Worm (Caenorhabditis elegans): ENCODE measurements around the gene Y17G7B.18.

The Y17G7B.18 gene

ce11 chrII:12080015-12080414, 27.6 kb downstream of the Y17G7B.18 start:
- TF ChIP-seq dpl-1 (GFP tag; optimal IDR thresholded peaks at IDR 0.05): no peak
- no peak for TF ChIP-seq efl-1 (optimal IDR thresholded peaks at IDR 0.05)
- peak in 1 of 2 experiments; percentile 20 for TF ChIP-seq efl-1 (GFP tag; optimal IDR thresholded peaks at IDR 0.05 in 1 of 2)
- TF ChIP-seq lin-15B (tag; optimal IDR thresholded peaks at IDR 0.05): no peak
- TF ChIP-seq elt-2 (tag; optimal IDR thresholded peaks at IDR 0.05): peak; percentile 31

DNA sequence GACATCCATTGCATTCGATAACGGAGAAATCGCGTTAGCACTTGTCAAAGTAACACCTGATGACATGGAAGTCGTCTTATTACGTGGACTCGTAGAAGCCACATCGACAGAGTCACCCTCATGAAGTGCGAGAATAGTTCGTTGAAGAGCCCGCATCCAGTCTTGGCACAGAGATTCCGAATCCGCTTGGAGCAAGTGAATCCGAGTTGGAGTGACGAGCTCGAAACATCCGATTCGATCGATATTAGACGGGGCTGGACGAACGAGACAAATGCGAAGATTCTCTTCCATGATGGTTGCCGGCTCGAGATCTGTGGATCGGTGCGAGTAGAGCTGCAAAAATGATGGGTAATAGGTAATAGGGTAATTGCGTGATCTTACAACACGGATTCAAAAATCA, 30.4 kb downstream of the Y17G7B.18 start:
- TF ChIP-seq fos-1 (tag; optimal IDR thresholded peaks at IDR 0.05) (no peak), sox-4 (tag; optimal IDR thresholded peaks at IDR 0.05) (no peak), nhr-90 (tag; optimal IDR thresholded peaks at IDR 0.05; ENCODE audit: poor library complexity) (no peak), nhr-85 (tag) (no peak), fkh-8 (tag; optimal IDR thresholded peaks at IDR 0.05) (no peak), ceh-63 (GFP tag; optimal IDR thresholded peaks at IDR 0.05) (no peak), snpc-4 (tag; optimal IDR thresholded peaks at IDR 0.05) (no peak), mef-2 (tag; optimal IDR thresholded peaks at IDR 0.05) (no peak), hpl-2 (GFP tag; optimal IDR thresholded peaks at IDR 0.05) (no peak), unc-62 (GFP tag; optimal IDR thresholded peaks at IDR 0.05) (no peak), lin-14 (GFP tag; optimal IDR thresholded peaks at IDR 0.05) (no peak), C16A3.4 (tag; optimal IDR thresholded peaks at IDR 0.05) (no peak), aha-1 (tag; optimal IDR thresholded peaks at IDR 0.05) (no peak), ama-1 (optimal IDR thresholded peaks at IDR 0.05) (no peak), unc-86 (tag; optimal IDR thresholded peaks at IDR 0.05) (no peak), aly-2 (tag; optimal IDR thresholded peaks at IDR 0.05) (no peak), sup-37 (GFP tag; optimal IDR thresholded peaks at IDR 0.05) (no peak), nhr-237 (tag; optimal IDR thresholded peaks at IDR 0.05) (no peak)

- no peak for TF ChIP-seq ceh-90 (tag; optimal IDR thresholded peaks at IDR 0.05)
- no peak for TF ChIP-seq C16A3.4 (tag; optimal IDR thresholded peaks at IDR 0.05)
- no peak for TF ChIP-seq ceh-88 (GFP tag; IDR thresholded peaks at IDR 0.05)
- TF ChIP-seq Y116A8C.19 (tag; optimal IDR thresholded peaks at IDR 0.05; ENCODE audit: borderline replicate concordance): no peak
- peak; percentile 53 for TF ChIP-seq snpc-4 (tag; optimal IDR thresholded peaks at IDR 0.05)
- no peak for TF ChIP-seq tlp-1 (tag; optimal IDR thresholded peaks at IDR 0.05)
These were observed 31.3 kb downstream of the Y17G7B.18 start for ce11 chrII:12076355-12076754.

DNA sequence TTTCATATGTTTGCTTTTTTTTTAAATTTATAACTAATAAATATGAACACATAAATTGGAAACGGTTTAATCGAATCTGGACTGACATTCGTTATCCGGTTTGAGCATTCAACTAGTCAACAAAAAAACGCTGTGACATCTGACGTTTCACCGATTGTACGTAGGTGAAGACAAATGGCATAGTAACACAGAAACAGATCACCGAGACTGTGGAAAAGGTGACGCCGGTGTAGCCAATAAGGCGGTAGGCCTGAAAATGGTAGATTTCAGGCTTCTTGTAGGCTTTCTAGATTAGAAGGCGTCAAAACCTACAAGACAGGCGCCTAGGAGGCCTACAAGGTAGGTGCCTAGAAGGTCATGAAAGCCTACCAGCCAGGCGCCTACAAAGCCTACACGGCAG, 36.4 kb downstream of the Y17G7B.18 start:
- TF ChIP-seq snu-23 (GFP tag; optimal IDR thresholded peaks at IDR 0.05): no peak
- TF ChIP-seq efl-3 (GFP tag; optimal IDR thresholded peaks at IDR 0.05): no peak
- no peak for TF ChIP-seq hpl-2 (GFP tag; optimal IDR thresholded peaks at IDR 0.05)
- no peak for TF ChIP-seq unc-30 (tag; optimal IDR thresholded peaks at IDR 0.05)
- TF ChIP-seq nhr-47 (tag; optimal IDR thresholded peaks at IDR 0.05): no peak
- TF ChIP-seq skn-1 (tag; optimal IDR thresholded peaks at IDR 0.05): no peak
- TF ChIP-seq egl-27 (tag; optimal IDR thresholded peaks at IDR 0.05): no peak
- TF ChIP-seq ama-1 (optimal IDR thresholded peaks at IDR 0.05): no peak
- no peak for TF ChIP-seq nhr-20 (tag; optimal IDR thresholded peaks at IDR 0.05)
- TF ChIP-seq efl-1 (optimal IDR thresholded peaks at IDR 0.05): no peak
- TF ChIP-seq efl-1 (GFP tag; optimal IDR thresholded peaks at IDR 0.05 in 1 of 2): no peak
- TF ChIP-seq egl-13 (tag; optimal IDR thresholded peaks at IDR 0.05): no peak

DNA sequence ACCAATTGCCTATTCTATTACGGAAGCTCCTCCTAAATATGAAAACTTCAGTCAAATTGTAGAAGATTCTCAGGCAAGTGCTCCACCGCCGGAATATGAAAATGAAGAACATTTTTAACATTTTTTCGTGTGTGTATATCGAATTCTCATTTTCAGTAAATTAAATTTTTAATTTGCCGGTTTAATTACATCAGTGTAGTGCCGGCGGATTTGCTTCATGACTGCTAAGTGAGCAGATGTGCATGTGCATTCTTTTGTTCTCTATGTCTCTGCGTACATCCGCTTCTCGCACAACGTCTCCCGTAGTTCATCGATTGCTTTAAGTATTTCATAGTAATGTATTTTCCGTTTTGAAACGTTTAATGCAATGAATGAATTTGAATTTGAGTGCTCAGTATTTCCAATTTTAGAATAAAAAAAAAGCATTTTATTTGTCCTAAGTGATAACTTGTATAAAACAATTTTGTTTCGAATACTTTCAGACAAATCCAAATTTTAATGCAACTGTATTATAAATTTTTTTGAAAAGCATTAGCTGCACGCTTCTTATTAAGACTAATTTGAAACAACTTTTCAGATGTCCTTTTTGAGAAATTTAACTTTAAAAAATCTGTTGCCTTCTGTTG, 40.1 kb downstream of the Y17G7B.18 start, which contains the start of gene Y17G7B.22:
Gene Y17G7B.22, plus strand, starts transcription at position 576 of the 626 bp plus-strand sequence.
- no peak for TF ChIP-seq nhr-237 (tag; optimal IDR thresholded peaks at IDR 0.05)
- TF ChIP-seq nhr-47 (tag; optimal IDR thresholded peaks at IDR 0.05): no peak
- TF ChIP-seq nhr-20 (tag; optimal IDR thresholded peaks at IDR 0.05): no peak
- TF ChIP-seq ceh-82 (tag; optimal IDR thresholded peaks at IDR 0.05): no peak
- TF ChIP-seq lir-3 (tag; optimal IDR thresholded peaks at IDR 0.05; ENCODE audit: poor library complexity): no peak
- TF ChIP-seq ets-5 (GFP tag; IDR thresholded peaks at IDR 0.05): no peak
- TF ChIP-seq lsy-2 (tag; optimal IDR thresholded peaks at IDR 0.05): no peak
- TF ChIP-seq elt-3 (tag; optimal IDR thresholded peaks at IDR 0.05): no peak
- no peak for TF ChIP-seq ceh-88 (GFP tag; IDR thresholded peaks at IDR 0.05)
- no peak for TF ChIP-seq nhr-28 (tag; optimal IDR thresholded peaks at IDR 0.05)
- TF ChIP-seq unc-86 (tag; optimal IDR thresholded peaks at IDR 0.05): no peak
- TF ChIP-seq ces-1 (GFP tag; optimal IDR thresholded peaks at IDR 0.05): no peak
- TF ChIP-seq rnt-1 (tag; optimal IDR thresholded peaks at IDR 0.05): no peak
- no peak for TF ChIP-seq lin-13 (GFP tag; optimal IDR thresholded peaks at IDR 0.05)
- no peak for TF ChIP-seq aha-1 (tag; optimal IDR thresholded peaks at IDR 0.05)
- TF ChIP-seq swsn-7 (tag; optimal IDR thresholded peaks at IDR 0.05): no peak
- TF ChIP-seq C04F5.9 (tag; optimal IDR thresholded peaks at IDR 0.05): no peak
- no peak for TF ChIP-seq nhr-71 (tag; optimal IDR thresholded peaks at IDR 0.05)

All from whole organism, L1 larva.